Worm (Caenorhabditis elegans) whole organism, L4 larva: ENCODE data around the gene str-176.

ENCODE experiments used
- F10B5.3 ChIP-seq: sonication (generic microtip); optimal IDR thresholded peaks from 2 replicates; lab custom pipeline; 2016; ENCODE audit warnings: mild to moderate bottlenecking, missing genetic modification characterization, missing compliant biosample characterization
- F26F4.8 ChIP-seq: fragments of 200-800 bp; sonication (Bioruptor generic); conservative IDR thresholded peaks from 2 replicates; pipeline ENCODE4 v1.3.6; 2022; ENCODE audit warnings: missing genetic modification characterization, missing compliant biosample characterization
- F37D6.2 ChIP-seq: sonication (generic microtip); optimal IDR thresholded peaks from 2 replicates; lab custom pipeline; 2016; ENCODE audit warnings: mild to moderate bottlenecking, missing genetic modification characterization, missing compliant biosample characterization
- F44E2.7 ChIP-seq: fragments of 200-800 bp; sonication (Bioruptor generic); IDR thresholded peaks from 2 replicates; pipeline ENCODE4 v2.1.2; 2022; ENCODE audit warnings: missing genetic modification characterization, missing compliant biosample characterization
- R02D3.7 ChIP-seq: fragments of 150-350 bp; sonication (generic microtip); optimal IDR thresholded peaks from 3 replicates; lab custom pipeline; 2014; ENCODE audit warnings: missing biosample characterization, missing genetic modification characterization
- Y105C5A.15 ChIP-seq: fragments of 200-800 bp; sonication (Bioruptor generic); IDR thresholded peaks from 2 replicates; pipeline ENCODE4 v1.3.6; 2022; ENCODE audit warnings: missing genetic modification characterization, missing compliant biosample characterization
- Y5F2A.4 ChIP-seq: fragments of 200-800 bp; sonication (Bioruptor generic); optimal IDR thresholded peaks from 2 replicates; lab custom pipeline; 2018; ENCODE audit warnings: mild to moderate bottlenecking, missing genetic modification characterization, missing compliant biosample characterization
- aha-1 ChIP-seq: fragments of 150-350 bp; peaks from one replicate; lab custom pipeline; 2014; ENCODE audit warnings: missing biosample characterization, missing genetic modification characterization
- aly-2 ChIP-seq: sonication (generic microtip); optimal IDR thresholded peaks from 2 replicates; lab custom pipeline; 2018; ENCODE audit warnings: missing biosample characterization, missing genetic modification characterization
- ceh-20 ChIP-seq: fragments of 200-800 bp; sonication (Bioruptor generic); IDR thresholded peaks from 2 replicates; pipeline ENCODE4 v1.3.6; 2022; ENCODE audit warnings: missing genetic modification reagents, missing genetic modification characterization, missing compliant biosample characterization
- ceh-82 ChIP-seq: sonication (generic microtip); optimal IDR thresholded peaks from 2 replicates; lab custom pipeline; 2017; ENCODE audit warnings: missing biosample characterization, missing genetic modification characterization
- ces-1 ChIP-seq: fragments of 150-350 bp; sonication (generic microtip); optimal IDR thresholded peaks from 4 replicates; lab custom pipeline; 2014; ENCODE audit warnings: missing biosample characterization, missing genetic modification reagents, missing genetic modification characterization
- ctbp-1 ChIP-seq: fragments of 200-800 bp; sonication (Bioruptor generic); IDR thresholded peaks from 2 replicates; pipeline ENCODE4 v1.3.6; 2022; ENCODE audit warnings: missing genetic modification reagents, missing genetic modification characterization, missing compliant biosample characterization
- daf-16 ChIP-seq, 3 experiments: sonication (generic microtip); optimal IDR thresholded peaks; 2 replicates each; lab custom pipeline; 2016 to 2017; ENCODE audit warnings: missing genetic modification characterization in 3 of 3, missing genetic modification reagents in 3 of 3, mild to moderate bottlenecking in 2 of 3, missing compliant biosample characterization in 2 of 3, missing biosample characterization in 1 of 3, moderate library complexity in 1 of 3
- daf-19 ChIP-seq: fragments of 200-800 bp; sonication (Bioruptor generic); conservative IDR thresholded peaks from 2 replicates; pipeline ENCODE4 v1.3.6; 2022; ENCODE audit warnings: missing genetic modification characterization, missing compliant biosample characterization
- daf-8 ChIP-seq: fragments of 200-800 bp; sonication (Bioruptor generic); IDR thresholded peaks from 2 replicates; pipeline ENCODE4 v1.3.6; 2022; ENCODE audit warnings: missing genetic modification characterization, missing compliant biosample characterization
- dmd-6 ChIP-seq: fragments of 200-800 bp; sonication (Bioruptor generic); IDR thresholded peaks from 2 replicates; pipeline ENCODE4 v1.3.6; 2022; ENCODE audit warnings: missing genetic modification reagents, missing genetic modification characterization, missing compliant biosample characterization
- dmd-8 ChIP-seq: fragments of 200-800 bp; sonication (Bioruptor generic); IDR thresholded peaks from 2 replicates; pipeline ENCODE4 v1.3.6; 2022; ENCODE audit warnings: missing genetic modification characterization, missing compliant biosample characterization
- dpl-1 ChIP-seq: fragments of 150-350 bp; optimal IDR thresholded peaks from 2 replicates; lab custom pipeline; 2014; ENCODE audit warnings: missing biosample characterization, missing genetic modification reagents, missing genetic modification characterization
- egl-27 ChIP-seq: sonication (generic microtip); optimal IDR thresholded peaks from 3 replicates; lab custom pipeline; 2017; ENCODE audit warnings: missing biosample characterization, missing genetic modification reagents, missing genetic modification characterization
- hlh-30 ChIP-seq: sonication (generic microtip); optimal IDR thresholded peaks from 2 replicates; lab custom pipeline; 2017; ENCODE audit warnings: antibody characterized with exemption, mild to moderate bottlenecking, missing genetic modification characterization, missing compliant biosample characterization; ENCODE audit not compliant: insufficient read depth
- hmg-1.1 ChIP-seq: fragments of 200-800 bp; sonication (Bioruptor generic); IDR thresholded peaks from 2 replicates; pipeline ENCODE4 v1.3.6; 2022; ENCODE audit warnings: missing genetic modification reagents, missing genetic modification characterization, missing compliant biosample characterization
- lim-7 ChIP-seq: fragments of 200-800 bp; sonication (Bioruptor generic); IDR thresholded peaks from 2 replicates; pipeline ENCODE4 v1.3.6; 2022; ENCODE audit warnings: missing genetic modification characterization, missing compliant biosample characterization
- lin-15B ChIP-seq: fragments of 150-350 bp; sonication (generic microtip); optimal IDR thresholded peaks from 3 replicates; lab custom pipeline; 2014; ENCODE audit warnings: missing biosample characterization, missing genetic modification characterization
- lin-29 ChIP-seq: fragments of 200-800 bp; sonication (Bioruptor generic); IDR thresholded peaks from 2 replicates; pipeline ENCODE4 v1.3.6; 2022; ENCODE audit warnings: missing genetic modification reagents, missing genetic modification characterization, missing compliant biosample characterization
- lir-3 ChIP-seq: sonication (generic microtip); optimal IDR thresholded peaks from 2 replicates; lab custom pipeline; 2016; ENCODE audit warnings: mild to moderate bottlenecking, missing genetic modification characterization, missing compliant biosample characterization
- madf-5 ChIP-seq, 2 experiments: fragments of 200-800 bp; sonication (Bioruptor generic); IDR thresholded peaks; 2 replicates each; pipeline ENCODE4 v1.3.6; 2022; ENCODE audit warnings: missing compliant biosample characterization in 2 of 2, missing genetic modification characterization in 2 of 2
- mdl-1 ChIP-seq, 2 experiments: fragments of 150-350 bp in 1 of 2; sonication (generic microtip) in 1 of 2; optimal IDR thresholded peaks; 2 replicates each; lab custom pipeline; 2014 to 2017; ENCODE audit warnings: missing biosample characterization in 2 of 2, missing genetic modification characterization in 2 of 2
- nhr-102 ChIP-seq: sonication (generic microtip); optimal IDR thresholded peaks from 2 replicates; lab custom pipeline; 2016; ENCODE audit warnings: mild to moderate bottlenecking, missing genetic modification characterization, moderate library complexity, missing compliant biosample characterization
- nhr-11 ChIP-seq: fragments of 150-350 bp; optimal IDR thresholded peaks from 2 replicates; lab custom pipeline; 2014; ENCODE audit warnings: missing biosample characterization, missing genetic modification characterization
- nhr-111 ChIP-seq: fragments of 200-800 bp; sonication (Bioruptor generic); optimal IDR thresholded peaks from 2 replicates; lab custom pipeline; 2018; ENCODE audit warnings: mild to moderate bottlenecking, missing genetic modification characterization, missing compliant biosample characterization
- nhr-41 ChIP-seq: fragments of 200-800 bp; sonication (Bioruptor generic); IDR thresholded peaks from 2 replicates; pipeline ENCODE4 v1.3.6; 2022; ENCODE audit warnings: missing genetic modification reagents, missing genetic modification characterization, missing compliant biosample characterization
- nhr-48 ChIP-seq: sonication (generic microtip); optimal IDR thresholded peaks from 2 replicates; lab custom pipeline; 2016; ENCODE audit warnings: mild to moderate bottlenecking, missing genetic modification characterization, missing compliant biosample characterization
- nhr-76 ChIP-seq: fragments of 150-350 bp; optimal IDR thresholded peaks from 2 replicates; lab custom pipeline; 2014; ENCODE audit warnings: missing biosample characterization, missing genetic modification characterization
- nhr-77 ChIP-seq: fragments of 150-350 bp; optimal IDR thresholded peaks from 2 replicates; lab custom pipeline; 2014; ENCODE audit warnings: missing biosample characterization, missing genetic modification characterization
- pqm-1 ChIP-seq: sonication (generic microtip); optimal IDR thresholded peaks from 2 replicates; lab custom pipeline; 2017; ENCODE audit warnings: missing biosample characterization, missing genetic modification characterization
- sdz-12 ChIP-seq: fragments of 200-800 bp; sonication (Bioruptor generic); optimal IDR thresholded peaks from 2 replicates; lab custom pipeline; 2018; ENCODE audit warnings: mild to moderate bottlenecking, missing genetic modification characterization, missing compliant biosample characterization
- tag-97 ChIP-seq: fragments of 200-800 bp; sonication (Bioruptor generic); IDR thresholded peaks from 2 replicates; pipeline ENCODE4 v1.3.6; 2022; ENCODE audit warnings: missing genetic modification characterization, missing compliant biosample characterization
- unc-39 ChIP-seq: sonication (generic microtip); optimal IDR thresholded peaks from 2 replicates; lab custom pipeline; 2017; ENCODE audit warnings: missing biosample characterization, missing genetic modification characterization
- vab-7 ChIP-seq: fragments of 200-800 bp; sonication (Bioruptor generic); IDR thresholded peaks from 2 replicates; pipeline ENCODE4 v1.3.6; 2022; ENCODE audit warnings: missing genetic modification reagents, missing genetic modification characterization, missing compliant biosample characterization
- zag-1 ChIP-seq: fragments of 150-350 bp; optimal IDR thresholded peaks from 2 replicates; lab custom pipeline; 2014; ENCODE audit warnings: missing biosample characterization, missing genetic modification characterization
- zfp-2 ChIP-seq: sonication (generic microtip); optimal IDR thresholded peaks from 2 replicates; lab custom pipeline; 2016; ENCODE audit warnings: mild to moderate bottlenecking, missing genetic modification characterization, missing compliant biosample characterization
- zfp-3 ChIP-seq: fragments of 200-800 bp; sonication (Bioruptor generic); conservative IDR thresholded peaks from 2 replicates; pipeline ENCODE4 v1.3.6; 2022; ENCODE audit warnings: missing genetic modification reagents, missing genetic modification characterization, missing compliant biosample characterization
- zip-11 ChIP-seq: fragments of 200-800 bp; sonication (Bioruptor generic); IDR thresholded peaks from 2 replicates; pipeline ENCODE4 v1.3.6; 2022; ENCODE audit warnings: missing genetic modification characterization, missing compliant biosample characterization
- ztf-7 ChIP-seq: fragments of 150-350 bp; optimal IDR thresholded peaks from 2 replicates; lab custom pipeline; 2014; ENCODE audit warnings: missing biosample characterization, missing genetic modification characterization

Gene str-176

DNA sequence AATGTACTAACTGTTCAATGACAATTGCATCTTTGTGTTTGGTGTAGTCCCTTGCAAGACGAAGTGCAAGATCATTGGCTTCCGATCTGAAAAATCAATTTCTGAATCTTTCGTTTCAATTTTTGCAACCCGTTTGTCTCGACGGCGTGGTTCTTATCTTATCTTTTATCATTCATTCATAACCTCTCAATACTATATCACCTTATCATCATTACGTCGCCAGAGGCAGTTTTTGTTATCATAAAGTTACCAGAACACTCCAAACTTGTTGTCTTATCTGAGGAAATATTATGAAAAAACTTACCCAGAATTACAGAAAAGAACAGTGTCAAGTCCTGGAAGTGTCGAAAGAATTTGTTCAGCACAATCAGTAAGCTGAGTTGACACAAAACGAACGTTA, 13.1 kb downstream of the str-176 start (continued):
- TF ChIP-seq ctbp-1 (GFP tag; lab: Robert Waterston, UW) (no peak), nhr-77 (peak; percentile 8), F10B5.3 (tag; lab: Kevin White, UChicago) (no peak), mdl-1 (tag; optimal IDR thresholded peaks at IDR 0.05; lab: Kevin White, UChicago) (peak in 1 of 2 experiments; percentile 23), dmd-6 (GFP tag; lab: Robert Waterston, UW) (peak; percentile 60)

DNA sequence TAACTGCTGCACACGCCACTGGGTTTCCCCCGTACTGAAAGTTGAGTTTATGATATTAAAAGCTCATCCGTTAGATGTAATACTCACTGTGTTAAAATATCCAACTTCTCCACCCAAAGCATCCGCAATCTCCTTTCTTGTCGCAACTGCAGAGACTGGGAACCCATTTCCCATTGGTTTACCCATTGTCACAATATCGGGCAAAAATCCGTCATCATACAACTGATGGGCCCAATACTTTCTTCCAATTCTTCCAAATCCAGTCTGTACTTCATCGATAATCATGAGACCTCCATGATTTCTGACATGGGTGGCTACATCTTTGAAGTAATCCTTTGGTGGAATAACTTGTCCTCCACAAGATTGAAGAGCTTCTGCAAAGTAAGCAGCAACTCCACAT, 13.7 kb downstream of the str-176 start:
- TF ChIP-seq aha-1 (peak; percentile 98), nhr-102 (tag; lab: Kevin White, UChicago) (no peak)

DNA sequence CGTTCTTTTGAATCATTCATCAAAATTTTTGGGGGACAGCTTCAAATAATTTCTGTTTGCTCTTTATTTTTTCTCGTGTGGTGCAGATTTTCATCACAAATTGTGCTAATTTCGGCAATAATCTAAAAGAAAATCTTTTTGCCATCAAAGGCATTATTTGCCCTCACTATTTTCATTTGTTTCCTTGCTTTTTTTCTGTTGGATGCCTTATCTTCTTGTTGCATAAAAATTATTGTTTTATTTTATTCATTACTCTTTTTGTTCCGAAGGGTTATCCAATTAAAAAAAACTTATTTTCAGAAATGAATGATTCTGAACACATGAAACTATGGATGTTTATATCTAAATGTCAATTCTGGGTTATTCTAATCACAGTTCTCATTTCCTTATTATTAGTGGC, 16.7 kb downstream of the str-176 start, which contains the start of gene T01B11.1:
Gene T01B11.1, plus strand, starts transcription at position 301 of the 400 bp plus-strand sequence.
- TF ChIP-seq vab-7 (GFP tag; lab: Robert Waterston, UW): no peak
- TF ChIP-seq lir-3: no peak
- TF ChIP-seq lin-29 (GFP tag; lab: Robert Waterston, UW): no peak
- no peak for TF ChIP-seq ceh-82
- TF ChIP-seq F37D6.2 (tag; lab: Kevin White, UChicago): no peak
- TF ChIP-seq ztf-7 (tag; lab: Kevin White, UChicago): no peak
- TF ChIP-seq F26F4.8 (GFP tag; lab: Robert Waterston, UW): no peak

DNA sequence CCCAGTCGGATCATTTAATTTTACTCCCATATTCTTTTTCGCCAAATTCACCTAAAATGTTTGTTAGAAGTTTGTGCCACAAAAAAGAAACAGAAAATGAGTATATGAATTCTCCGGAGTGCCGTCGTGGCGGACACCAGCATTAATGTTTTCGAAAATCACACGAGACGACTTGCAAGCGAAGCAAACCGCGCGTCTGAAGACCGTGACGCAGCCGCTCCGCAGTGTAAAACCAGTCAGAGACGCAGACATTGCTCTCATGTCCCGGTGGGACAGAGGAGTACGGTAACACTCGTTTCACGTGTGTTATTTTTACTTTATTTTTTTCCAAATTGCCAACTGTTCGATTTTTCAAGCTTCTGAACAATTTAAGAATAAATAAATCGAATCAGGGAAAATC, 30.9 kb downstream of the str-176 start, which contains the start of the genes T26A8.4 and pdtf-1:
Gene T26A8.4, minus strand, starts transcription at position 185 of the 400 bp plus-strand sequence.
Gene pdtf-1, plus strand, starts transcription at position 330 of the 400 bp plus-strand sequence.
- TF ChIP-seq lim-7 (GFP tag; lab: Robert Waterston, UW): no peak
- peak; percentile 25 for TF ChIP-seq F10B5.3 (tag; lab: Kevin White, UChicago)
- TF ChIP-seq egl-27 (tag; lab: Kevin White, UChicago): no peak
- TF ChIP-seq nhr-41 (GFP tag; lab: Robert Waterston, UW): no peak
- TF ChIP-seq ceh-20 (GFP tag; lab: Robert Waterston, UW): peak; percentile 88
- TF ChIP-seq lin-15B (tag; lab: Kevin White, UChicago): peak; percentile 50
- peak; percentile 74; the same call in 1 of the 2 replicates for TF ChIP-seq vab-7 (GFP tag; lab: Robert Waterston, UW)
- TF ChIP-seq F44E2.7 (GFP tag; lab: Robert Waterston, UW): no peak
- no peak for TF ChIP-seq sdz-12 (GFP tag; lab: Kevin White, UChicago)
- TF ChIP-seq Y5F2A.4: peak; percentile 16
- TF ChIP-seq Y105C5A.15 (GFP tag; lab: Robert Waterston, UW): no peak
- TF ChIP-seq nhr-48: peak; percentile 63
- TF ChIP-seq tag-97 (GFP tag; lab: Robert Waterston, UW): no peak
- TF ChIP-seq nhr-76 (tag; lab: Kevin White, UChicago): peak; percentile 24
- TF ChIP-seq zfp-2 (tag; lab: Kevin White, UChicago): peak; percentile 79
- TF ChIP-seq ztf-7 (tag; lab: Kevin White, UChicago): peak; percentile 68
- TF ChIP-seq lir-3: peak; percentile 37
- TF ChIP-seq ctbp-1 (GFP tag; lab: Robert Waterston, UW): peak; percentile 72
- TF ChIP-seq pqm-1 (tag; lab: Kevin White, UChicago): peak; percentile 20
- peak; percentile 83 for TF ChIP-seq dpl-1 (GFP tag; lab: Kevin White, UChicago)
- TF ChIP-seq mdl-1 (tag; optimal IDR thresholded peaks at IDR 0.05; lab: Kevin White, UChicago): peak; percentile 82 to 97
- no peak for TF ChIP-seq zip-11 (GFP tag; lab: Robert Waterston, UW)
- no peak for TF ChIP-seq dmd-8 (GFP tag; lab: Robert Waterston, UW)
- TF ChIP-seq ces-1 (GFP tag; lab: Kevin White, UChicago): no peak
- peak; percentile 89 for TF ChIP-seq hmg-1.1 (GFP tag; lab: Robert Waterston, UW)
- TF ChIP-seq nhr-11 (tag; lab: Kevin White, UChicago): peak; percentile 95
- no peak for TF ChIP-seq nhr-111
- TF ChIP-seq daf-8 (GFP tag; lab: Robert Waterston, UW): no peak
- TF ChIP-seq ceh-82: no peak
- TF ChIP-seq hlh-30 (tag; lab: Kevin White, UChicago): peak; percentile 99
- no peak for TF ChIP-seq R02D3.7 (tag; lab: Kevin White, UChicago)
- no peak for TF ChIP-seq aly-2 (tag; lab: Kevin White, UChicago)
- TF ChIP-seq madf-5 (GFP tag; IDR thresholded peaks at IDR 0.05; lab: Robert Waterston, UW): 0 out of 4 replicates have a peak, but pooled peaks of 1 of the 2 experiments have one; percentile 60
- TF ChIP-seq zag-1 (tag; lab: Kevin White, UChicago): no peak
- peak; percentile 95 for TF ChIP-seq nhr-77
- peak; percentile 56 for TF ChIP-seq F37D6.2 (tag; lab: Kevin White, UChicago)
- no peak for TF ChIP-seq unc-39 (tag; lab: Kevin White, UChicago)
- TF ChIP-seq daf-16 (GFP tag; optimal IDR thresholded peaks at IDR 0.05; lab: Kevin White, UChicago): peak; percentile 38 to 78
- TF ChIP-seq daf-16 (tag; optimal IDR thresholded peaks at IDR 0.05; lab: Kevin White, UChicago): peak; percentile 82
- no peak for TF ChIP-seq daf-19
- peak; percentile 80 for TF ChIP-seq zfp-3
